Worm (Caenorhabditis elegans): ENCODE results near the gene Y73F8A.23.

DNA sequence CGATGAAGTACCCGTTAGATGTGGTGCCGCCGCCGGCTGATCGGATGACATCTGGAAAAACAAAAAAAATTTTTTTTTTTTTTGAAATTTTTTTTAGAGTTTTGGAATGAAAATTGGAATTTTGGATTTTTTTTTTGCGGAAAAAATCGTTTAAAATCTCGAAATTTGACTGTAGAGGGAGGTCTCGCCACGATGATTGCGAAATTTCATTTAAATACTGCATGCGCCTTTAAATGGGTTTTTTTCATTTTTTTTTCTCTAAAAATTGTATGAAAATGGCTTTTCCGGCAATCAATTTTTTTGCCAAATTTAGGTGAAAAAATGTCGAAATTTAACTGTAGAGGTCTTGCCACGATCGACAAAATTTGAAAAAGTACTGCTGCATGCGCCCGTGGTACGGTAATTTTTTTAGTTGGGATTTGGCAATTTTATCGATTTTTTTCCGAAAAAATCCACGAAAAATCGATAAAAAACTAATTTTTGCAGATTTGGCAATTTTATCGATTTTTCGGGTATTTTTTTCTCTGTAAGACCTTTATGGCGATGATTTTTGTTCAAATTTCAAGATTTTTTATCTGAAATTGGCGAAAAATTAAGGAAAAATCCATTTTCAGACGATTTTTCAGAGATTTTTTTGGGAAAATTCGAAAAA is 8.9 kb upstream of the Y73F8A.23 start, which contains the start of gene gtf-2H4:
- TF ChIP-seq ama-1 (optimal IDR thresholded peaks at IDR 0.05) (no peak), hnd-1 (tag; optimal IDR thresholded peaks at IDR 0.05) (no peak), hmg-4 (GFP tag; optimal IDR thresholded peaks at IDR 0.05) (no peak), sea-1 (GFP tag; conservative IDR thresholded peaks at IDR 0.05) (no peak), F13C5.2 (tag; optimal IDR thresholded peaks at IDR 0.05) (no peak)
